Worm (Caenorhabditis elegans): ENCODE measurements around the gene F49E2.2.
A peak's percentile ranks its signal among the peaks of the same experiment; 100 is the strongest.

DNA sequence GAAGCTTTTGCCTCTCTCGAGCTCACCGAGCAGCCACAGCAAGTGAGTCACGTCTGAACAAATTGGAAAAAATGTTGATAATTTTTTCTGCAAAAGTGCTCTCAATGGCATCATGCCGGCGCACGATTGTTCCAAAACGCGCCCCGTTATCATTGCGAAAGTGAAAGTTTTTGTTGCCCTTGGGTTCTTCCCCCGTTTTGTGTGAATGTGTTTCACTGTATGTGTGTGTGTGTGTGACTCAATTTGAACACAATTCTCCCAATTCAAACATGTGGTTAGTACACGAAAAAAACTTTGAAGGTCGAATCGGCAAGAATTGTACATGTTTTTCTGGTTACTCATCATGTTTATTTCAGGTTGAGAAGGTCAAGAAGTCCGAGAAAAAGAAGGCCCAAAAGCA lies 13.4 kb upstream of the F49E2.2 start:
- TF ChIP-seq fos-1 (tag; optimal IDR thresholded peaks at IDR 0.05) = no peak
- no peak for TF ChIP-seq nhr-28 (tag; optimal IDR thresholded peaks at IDR 0.05)
- TF ChIP-seq skn-1 (tag; optimal IDR thresholded peaks at IDR 0.05) = no peak
- TF ChIP-seq nhr-76 (tag; optimal IDR thresholded peaks at IDR 0.05) = no peak
- peak; percentile 90 for TF ChIP-seq nhr-25 (tag; optimal IDR thresholded peaks at IDR 0.05)

All from whole organism, L3 larva.